Fruit fly (Drosophila melanogaster) whole organism, embryonic: ENCODE data around the gene CG11052.

Experiments used
- CG16779 ChIP-seq: fragments of 200-800 bp; sonication (Bioruptor generic); IDR thresholded peaks from 2 replicates; pipeline ENCODE4 v1.3.6; 2022; ENCODE audit warnings: missing biosample characterization, missing genetic modification characterization
- CG6854 ChIP-seq: fragments of 200-800 bp; sonication (Bioruptor generic); optimal IDR thresholded peaks from 3 replicates; lab custom pipeline; 2017; ENCODE audit warnings: missing biosample characterization, mild to moderate bottlenecking, missing genetic modification characterization
- CG8478 ChIP-seq: fragments of >200 bp; optimal IDR thresholded peaks from 2 replicates; lab custom pipeline; 2018
- CG8765 ChIP-seq: fragments of 200-800 bp; sonication (Bioruptor generic); IDR thresholded peaks from 2 replicates; pipeline ENCODE4 v1.3.6; 2022; ENCODE audit warnings: missing biosample characterization, missing genetic modification characterization
- CG9727 ChIP-seq: fragments of 200-800 bp; sonication (Bioruptor generic); optimal IDR thresholded peaks from 3 replicates; lab custom pipeline; 2017; ENCODE audit warnings: missing biosample characterization, mild to moderate bottlenecking, missing genetic modification characterization
- dan ChIP-seq: fragments of 200-800 bp; sonication (Bioruptor generic); IDR thresholded peaks from 2 replicates; pipeline ENCODE4 v1.3.6; 2022; ENCODE audit warnings: missing biosample characterization, missing genetic modification characterization
- en ChIP-seq: fragments of 200-800 bp; sonication (Bioruptor generic); optimal IDR thresholded peaks from 2 replicates; lab custom pipeline; 2016; ENCODE audit warnings: missing biosample characterization, missing genetic modification characterization
- nmo ChIP-seq: fragments of 200-800 bp; sonication (Bioruptor generic); optimal IDR thresholded peaks from 2 replicates; lab custom pipeline; 2018; ENCODE audit warnings: missing biosample characterization, mild to moderate bottlenecking, missing genetic modification characterization, moderate library complexity
- pita ChIP-seq: fragments of 200-800 bp; sonication (Bioruptor generic); optimal IDR thresholded peaks from 2 replicates; lab custom pipeline; 2017; ENCODE audit warnings: missing biosample characterization, mild to moderate bottlenecking, missing genetic modification characterization

DNA sequence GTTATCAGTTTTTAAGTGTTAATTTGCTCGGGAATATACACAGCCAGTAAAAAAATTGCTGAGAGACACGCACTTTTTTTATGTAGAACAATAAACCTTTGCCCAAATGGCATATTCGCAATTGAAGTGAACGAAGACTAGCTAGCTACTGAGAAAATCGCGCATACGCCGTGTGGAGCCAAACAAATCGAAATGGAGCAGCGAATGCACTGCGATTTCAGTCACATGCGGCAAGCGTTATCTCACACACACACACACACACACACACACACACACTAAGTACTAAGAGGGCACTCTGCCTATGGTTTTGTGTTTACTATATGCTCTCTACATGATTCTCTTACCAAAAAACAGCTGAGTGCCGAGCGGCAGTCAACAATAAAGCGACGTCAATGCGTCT, 15.6 kb downstream of the CG11052 start:
- TF ChIP-seq nmo (GFP tag; lab: Kevin White, UChicago) (no peak), en (GFP tag; lab: Kevin White, UChicago) (no peak), dan (GFP tag; lab: Robert Waterston, UW) (no peak), CG16779 (GFP tag; lab: Robert Waterston, UW) (no peak), CG8765 (no peak), pita (GFP tag; lab: Kevin White, UChicago) (no peak), CG8478 (lab: Kevin White, UChicago) (no peak), CG6854 (GFP tag; lab: Kevin White, UChicago) (no peak), CG9727 (GFP tag; lab: Kevin White, UChicago) (no peak)
